Worm (Caenorhabditis elegans) whole organism, young adult: Measurements from ENCODE around the gene R04D3.2.

Source experiments
- B0035.1 ChIP-seq: sonication (generic microtip); optimal IDR thresholded peaks from 2 replicates; lab custom pipeline; 2016; ENCODE audit warnings: missing genetic modification characterization, mild to moderate bottlenecking, missing compliant biosample characterization, missing genotype, missing genetic modification reagents
- B0336.3 ChIP-seq: fragments of 200-800 bp; sonication (Bioruptor generic); IDR thresholded peaks from 2 replicates; pipeline ENCODE4 v1.3.6; 2022; ENCODE audit warnings: missing genetic modification characterization, missing compliant biosample characterization
- C17E4.6 ChIP-seq: fragments of 200-800 bp; sonication (Bioruptor generic); IDR thresholded peaks from 2 replicates; pipeline ENCODE4 v1.3.6; 2022; ENCODE audit warnings: missing genetic modification reagents, missing genetic modification characterization, missing compliant biosample characterization
- K11D2.4 ChIP-seq: fragments of 200-800 bp; sonication (Bioruptor generic); IDR thresholded peaks from 2 replicates; pipeline ENCODE4 v1.3.6; 2022; ENCODE audit warnings: missing genetic modification reagents, missing genetic modification characterization, missing compliant biosample characterization
- Y67H2A.10 ChIP-seq: fragments of 200-800 bp; sonication (Bioruptor generic); conservative IDR thresholded peaks from 2 replicates; pipeline ENCODE4 v1.3.6; 2022; ENCODE audit warnings: missing genetic modification reagents, missing genetic modification characterization, missing compliant biosample characterization
- ZK185.1 ChIP-seq: sonication (generic microtip); optimal IDR thresholded peaks from 2 replicates; lab custom pipeline; 2016; ENCODE audit warnings: mild to moderate bottlenecking, missing genetic modification characterization, missing compliant biosample characterization; ENCODE audit not compliant: poor library complexity, severe bottlenecking
- aptf-2 ChIP-seq: fragments of 200-800 bp; sonication (Bioruptor generic); conservative IDR thresholded peaks from 2 replicates; pipeline ENCODE4 v1.3.6; 2022; ENCODE audit warnings: missing genetic modification reagents, missing genetic modification characterization, missing compliant biosample characterization
- aptf-3 ChIP-seq: fragments of 200-800 bp; sonication (Bioruptor generic); IDR thresholded peaks from 2 replicates; pipeline ENCODE4 v1.3.6; 2022; ENCODE audit warnings: missing genetic modification characterization, missing compliant biosample characterization
- attf-3 ChIP-seq: fragments of 200-800 bp; sonication (Bioruptor generic); conservative IDR thresholded peaks from 2 replicates; pipeline ENCODE4 v1.3.6; 2022; ENCODE audit warnings: missing genetic modification reagents, missing genetic modification characterization, missing compliant biosample characterization
- bed-1 ChIP-seq: fragments of 200-800 bp; sonication (Bioruptor generic); IDR thresholded peaks from 2 replicates; pipeline ENCODE4 v1.3.6; 2022; ENCODE audit warnings: missing genetic modification reagents, missing genetic modification characterization, missing compliant biosample characterization
- cebp-2 ChIP-seq: fragments of 200-800 bp; sonication (Bioruptor generic); IDR thresholded peaks from 2 replicates; pipeline ENCODE4 v1.3.6; 2022; ENCODE audit warnings: missing genetic modification characterization, missing compliant biosample characterization
- ceh-27 ChIP-seq: fragments of 200-800 bp; sonication (Bioruptor generic); optimal IDR thresholded peaks from 2 replicates; lab custom pipeline; 2018; ENCODE audit warnings: mild to moderate bottlenecking, missing genetic modification characterization, moderate library complexity, missing compliant biosample characterization
- ceh-40 ChIP-seq: fragments of 200-800 bp; sonication (Bioruptor generic); IDR thresholded peaks from 2 replicates; pipeline ENCODE4 v1.3.6; 2022; ENCODE audit warnings: missing genetic modification characterization, missing compliant biosample characterization
- ceh-79 ChIP-seq: sonication (generic microtip); optimal IDR thresholded peaks from 2 replicates; lab custom pipeline; 2017; ENCODE audit warnings: mild to moderate bottlenecking, missing genetic modification characterization, missing compliant biosample characterization
- die-1 ChIP-seq: sonication (generic microtip); optimal IDR thresholded peaks from 2 replicates; lab custom pipeline; 2016; ENCODE audit warnings: missing genotype, mild to moderate bottlenecking, missing genetic modification characterization, missing compliant biosample characterization
- dpff-1 ChIP-seq: sonication (generic microtip); optimal IDR thresholded peaks from 2 replicates; lab custom pipeline; 2017; ENCODE audit warnings: mild to moderate bottlenecking, missing genetic modification characterization, missing compliant biosample characterization
- efl-1 ChIP-seq: fragments of 150-350 bp; optimal IDR thresholded peaks from 2 replicates; lab custom pipeline; 2014; ENCODE audit warnings: missing biosample characterization, missing genetic modification reagents, missing genetic modification characterization
- egl-18 ChIP-seq: fragments of 200-800 bp; sonication (Bioruptor generic); IDR thresholded peaks from 2 replicates; pipeline ENCODE4 v1.3.6; 2022; ENCODE audit warnings: missing genetic modification reagents, missing genetic modification characterization, missing compliant biosample characterization
- egrh-3 ChIP-seq: fragments of 200-800 bp; sonication (Bioruptor generic); IDR thresholded peaks from 2 replicates; pipeline ENCODE4 v1.3.6; 2022; ENCODE audit warnings: missing genetic modification reagents, missing genetic modification characterization, missing compliant biosample characterization
- ekl-4 ChIP-seq: fragments of 200-800 bp; sonication (Bioruptor generic); IDR thresholded peaks from 2 replicates; pipeline ENCODE4 v1.3.6; 2022; ENCODE audit warnings: missing genetic modification reagents, missing genetic modification characterization, missing compliant biosample characterization
- him-1 ChIP-seq: sonication (generic microtip); optimal IDR thresholded peaks from 2 replicates; lab custom pipeline; 2016; ENCODE audit warnings: missing genotype, missing genetic modification reagents, missing genetic modification characterization, missing compliant biosample characterization
- hlh-26 ChIP-seq: fragments of 200-800 bp; sonication (Bioruptor generic); conservative IDR thresholded peaks from 2 replicates; pipeline ENCODE4 v1.3.6; 2022; ENCODE audit warnings: missing genetic modification reagents, missing genetic modification characterization, missing compliant biosample characterization
- let-607 ChIP-seq, 2 experiments: fragments of 200-800 bp in 1 of 2; sonication (Bioruptor generic) in 1 of 2; sonication (generic microtip) in 1 of 2; optimal IDR thresholded peaks; 2 replicates each; lab custom pipeline; 2016 to 2018; ENCODE audit warnings: mild to moderate bottlenecking in 2 of 2, missing compliant biosample characterization in 2 of 2, missing genetic modification characterization in 2 of 2, moderate library complexity in 2 of 2, missing genotype in 1 of 2
- lin-40 ChIP-seq: sonication (generic microtip); optimal IDR thresholded peaks from 2 replicates; lab custom pipeline; 2016; ENCODE audit warnings: missing genetic modification characterization, mild to moderate bottlenecking, missing compliant biosample characterization, missing genotype, missing genetic modification reagents
- madf-8 ChIP-seq: fragments of 200-800 bp; sonication (Bioruptor generic); conservative IDR thresholded peaks from 2 replicates; pipeline ENCODE4 v1.3.6; 2022; ENCODE audit warnings: missing genetic modification reagents, missing genetic modification characterization, missing compliant biosample characterization
- mel-28 ChIP-seq: sonication (generic microtip); optimal IDR thresholded peaks from 2 replicates; lab custom pipeline; 2016; ENCODE audit warnings: borderline replicate concordance, mild to moderate bottlenecking, missing genetic modification characterization, missing compliant biosample characterization
- mes-4 ChIP-seq: sonication (generic microtip); optimal IDR thresholded peaks from 2 replicates; lab custom pipeline; 2016; ENCODE audit warnings: missing genotype, missing genetic modification characterization, missing compliant biosample characterization
- nhr-120 ChIP-seq: fragments of 200-800 bp; sonication (Bioruptor generic); IDR thresholded peaks from 2 replicates; pipeline ENCODE4 v1.3.6; 2022; ENCODE audit warnings: missing genetic modification characterization, missing compliant biosample characterization
- nhr-80 ChIP-seq: sonication (generic microtip); optimal IDR thresholded peaks from 2 replicates; lab custom pipeline; 2016; ENCODE audit warnings: missing genetic modification characterization, missing compliant biosample characterization
- rec-8 ChIP-seq, 2 experiments: sonication (generic microtip); optimal IDR thresholded peaks; 2 replicates each; lab custom pipeline; 2016; ENCODE audit warnings: mild to moderate bottlenecking in 2 of 2, missing genetic modification characterization in 2 of 2, missing genetic modification reagents in 2 of 2, missing genotype in 2 of 2, missing biosample characterization in 1 of 2, missing compliant biosample characterization in 1 of 2, moderate library complexity in 1 of 2
- repo-1 ChIP-seq: sonication (generic microtip); optimal IDR thresholded peaks from 2 replicates; lab custom pipeline; 2017; ENCODE audit warnings: mild to moderate bottlenecking, missing genetic modification characterization, missing compliant biosample characterization
- rpc-1 ChIP-seq, 2 experiments: fragments of 150-350 bp in 1 of 2; sonication (generic microtip) in 1 of 2; optimal IDR thresholded peaks; 2 replicates each; lab custom pipeline; 2014 to 2018; ENCODE audit warnings: missing biosample characterization in 1 of 2, missing genetic modification characterization in 1 of 2, missing genetic modification reagents in 1 of 2, missing genotype in 1 of 2
- sdz-38 ChIP-seq: sonication (generic microtip); optimal IDR thresholded peaks from 2 replicates; lab custom pipeline; 2016; ENCODE audit warnings: missing genotype, missing genetic modification characterization, missing compliant biosample characterization
- snpc-1.3 ChIP-seq: sonication (generic microtip); optimal IDR thresholded peaks from 2 replicates; lab custom pipeline; 2017; ENCODE audit warnings: missing genetic modification characterization, mild to moderate bottlenecking, missing compliant biosample characterization, antibody characterized with exemption, moderate library complexity, missing genotype, missing genetic modification reagents; ENCODE audit not compliant: insufficient read depth
- snpc-3.4 ChIP-seq: sonication (generic microtip); optimal IDR thresholded peaks from 2 replicates; lab custom pipeline; 2017; ENCODE audit warnings: missing genetic modification characterization, mild to moderate bottlenecking, missing compliant biosample characterization, antibody characterized with exemption, moderate library complexity, missing genotype, missing genetic modification reagents
- snpc-4 ChIP-seq, 5 experiments: fragments of 150-350 bp in 1 of 5; sonication (generic microtip) in 4 of 5; optimal IDR thresholded peaks; 2 replicates each; lab custom pipeline; 2014 to 2018; ENCODE audit warnings: missing genetic modification characterization in 5 of 5, missing biosample characterization in 3 of 5, antibody characterized with exemption in 2 of 5, mild to moderate bottlenecking in 2 of 5, missing compliant biosample characterization in 2 of 5, missing genotype in 2 of 5, moderate library complexity in 2 of 5, missing genetic modification reagents in 1 of 5
- tbx-9 ChIP-seq: sonication (generic microtip); optimal IDR thresholded peaks from 2 replicates; lab custom pipeline; 2016; ENCODE audit warnings: borderline replicate concordance, missing genetic modification characterization, inconsistent platforms, missing compliant biosample characterization
- tlf-1 ChIP-seq: fragments of 200-800 bp; sonication (Bioruptor generic); optimal IDR thresholded peaks from 2 replicates; lab custom pipeline; 2018; ENCODE audit warnings: mild to moderate bottlenecking, missing genetic modification characterization, missing compliant biosample characterization
- unc-130 ChIP-seq: sonication (generic microtip); optimal IDR thresholded peaks from 2 replicates; lab custom pipeline; 2016; ENCODE audit warnings: missing genetic modification reagents, missing genetic modification characterization, missing compliant biosample characterization
- ztf-25 ChIP-seq: fragments of 200-800 bp; sonication (Bioruptor generic); IDR thresholded peaks from 2 replicates; pipeline ENCODE4 v1.3.6; 2022; ENCODE audit warnings: missing genetic modification reagents, missing genetic modification characterization, missing compliant biosample characterization
- ztf-3 ChIP-seq: fragments of 200-800 bp; sonication (Bioruptor generic); optimal IDR thresholded peaks from 2 replicates; lab custom pipeline; 2018; ENCODE audit warnings: mild to moderate bottlenecking, missing genetic modification characterization, missing compliant biosample characterization

Gene R04D3.2

ce11 chrX:13286533-13286932 is at the start of gene R04D3.2:
R04D3.2 (minus strand) TSS chrX:13286633.
- TF ChIP-seq die-1 (no peak), him-1 (no peak), bed-1 (GFP tag; lab: Robert Waterston, UW) (no peak), madf-8 (GFP tag; lab: Robert Waterston, UW) (no peak), ekl-4 (GFP tag; lab: Robert Waterston, UW) (no peak)

DNA sequence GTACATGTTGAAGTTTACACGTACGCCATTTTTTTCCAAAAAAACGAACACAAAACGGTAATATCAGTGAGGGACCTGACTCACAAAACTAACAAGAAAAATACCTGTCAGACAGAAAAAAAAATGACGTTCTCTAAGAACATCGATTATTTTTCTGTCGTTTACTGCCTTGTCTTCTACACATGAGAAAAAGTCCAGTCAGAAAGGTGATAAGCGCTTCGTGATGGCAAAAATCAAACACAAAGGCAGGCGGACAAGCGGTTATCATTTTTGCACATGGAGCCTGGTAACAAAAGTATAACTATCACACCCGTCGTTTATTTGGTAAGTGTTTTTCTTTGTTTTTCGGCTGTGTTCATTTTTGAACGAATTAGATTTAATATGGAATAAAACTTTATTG is 47.4 kb upstream of the R04D3.2 start, which contains the start of gene F46G10.4:
Gene F46G10.4 (plus strand): TSS at position 212 of the 400 bp plus-strand sequence.
- TF ChIP-seq repo-1 (no peak), K11D2.4 (GFP tag; lab: Robert Waterston, UW) (no peak), egl-18 (GFP tag; lab: Robert Waterston, UW) (no peak), snpc-1.3 (tag; lab: Kevin White, UChicago) (no peak), rec-8 (tag; optimal IDR thresholded peaks at IDR 0.05; lab: Kevin White, UChicago) (no peak), let-607 (tag; optimal IDR thresholded peaks at IDR 0.05; lab: Kevin White, UChicago) (no peak), nhr-80 (tag; lab: Kevin White, UChicago) (peak; percentile 91)

ce11 chrX:13331386-13331785 is 45.0 kb upstream of the R04D3.2 start, which contains the start of gene sir-2.3:
sir-2.3 (plus strand) TSS chrX:13331686.
- no peak for TF ChIP-seq aptf-2 (GFP tag; lab: Robert Waterston, UW)

ce11 chrX:13328868-13329267 is 42.4 kb upstream of the R04D3.2 start:
- TF ChIP-seq hlh-26 (GFP tag; lab: Robert Waterston, UW) (no peak), ceh-27 (GFP tag; lab: Kevin White, UChicago) (peak; percentile 14), C17E4.6 (GFP tag; lab: Robert Waterston, UW) (no peak), rpc-1 (optimal IDR thresholded peaks at IDR 0.05; lab: Kevin White, UChicago) (no peak), rpc-1 (tag; optimal IDR thresholded peaks at IDR 0.05; lab: Kevin White, UChicago) (no peak), tbx-9 (tag; lab: Kevin White, UChicago) (no peak), dpff-1 (tag; lab: Kevin White, UChicago) (no peak), Y67H2A.10 (no peak), ZK185.1 (tag; lab: Kevin White, UChicago) (peak; percentile 44), mes-4 (tag; lab: Kevin White, UChicago) (no peak), nhr-120 (GFP tag; lab: Robert Waterston, UW) (no peak), B0035.1 (tag; lab: Kevin White, UChicago) (no peak), ekl-4 (GFP tag; lab: Robert Waterston, UW) (0 out of 2 replicates have a peak, but pooled peaks have one; percentile 13), ceh-40 (GFP tag; lab: Robert Waterston, UW) (no peak), B0336.3 (GFP tag; lab: Robert Waterston, UW) (no peak), aptf-2 (GFP tag; lab: Robert Waterston, UW) (no peak), cebp-2 (GFP tag; lab: Robert Waterston, UW) (no peak), mel-28 (no peak), snpc-4 (GFP tag; optimal IDR thresholded peaks at IDR 0.05; lab: Kevin White, UChicago) (no peak), snpc-4 (tag; optimal IDR thresholded peaks at IDR 0.05; lab: Kevin White, UChicago) (no peak), lin-40 (tag; lab: Kevin White, UChicago) (peak; percentile 45), egrh-3 (GFP tag; lab: Robert Waterston, UW) (no peak), tlf-1 (no peak), aptf-3 (GFP tag; lab: Robert Waterston, UW) (no peak), efl-1 (GFP tag; lab: Kevin White, UChicago) (no peak), attf-3 (no peak), ztf-3 (GFP tag; lab: Kevin White, UChicago) (no peak), ztf-25 (no peak), unc-130 (GFP tag; lab: Kevin White, UChicago) (no peak), ceh-79 (tag; lab: Kevin White, UChicago) (no peak), snpc-3.4 (tag; lab: Kevin White, UChicago) (no peak), sdz-38 (tag; lab: Kevin White, UChicago) (no peak)
